Worm (Caenorhabditis elegans) whole organism, midembryonic: Measurements from ENCODE around the gene F35D2.2.

Experiments used
- flt-1 ChIP-seq: fragments of 200-800 bp; sonication (Bioruptor generic); IDR thresholded peaks from 2 replicates; pipeline ENCODE4 v1.3.6; 2022; ENCODE audit warnings: missing genetic modification characterization, missing compliant biosample characterization
- klf-2 ChIP-seq: fragments of 200-800 bp; sonication (Bioruptor generic); conservative IDR thresholded peaks from 2 replicates; pipeline ENCODE4 v1.3.6; 2022; ENCODE audit warnings: missing genetic modification reagents, missing genetic modification characterization, missing compliant biosample characterization

DNA sequence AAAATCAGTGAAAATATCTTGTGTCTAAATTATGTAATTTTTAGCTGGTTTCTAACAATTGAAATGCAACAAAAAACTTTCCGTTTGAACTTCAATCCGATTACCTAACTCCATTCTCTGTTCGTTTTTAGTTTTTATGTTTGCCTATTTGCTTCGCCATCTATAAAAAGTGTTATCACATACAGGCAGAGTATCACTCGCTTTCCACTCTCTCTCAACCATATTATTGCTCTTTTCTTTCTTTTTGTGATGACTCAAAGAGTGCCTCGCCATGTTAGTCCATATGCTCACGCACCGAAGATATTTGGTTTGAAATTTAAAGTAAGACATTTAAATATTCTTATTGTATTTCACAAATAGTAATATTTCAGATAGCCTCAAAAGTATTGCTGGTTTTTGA lies 39.3 kb upstream of the F35D2.2 start, which contains the start of gene ZK1290.13:
- TF ChIP-seq klf-2 (GFP tag; lab: Robert Waterston, UW) (no peak), flt-1 (no peak)
